Fruit fly (Drosophila melanogaster): ENCODE measurements around the gene rdgC.

The rdgC gene

dm6 chr3L:20299110-20299509 is 51.2 kb downstream of the rdgC start, which contains the start of gene SCCRO4:
SCCRO4 (plus strand) TSS chr3L:20299410.
- TF ChIP-seq CG8478 (optimal IDR thresholded peaks at IDR 0.05) (no peak), CTCF (optimal IDR thresholded peaks at IDR 0.05) (no peak)

DNA sequence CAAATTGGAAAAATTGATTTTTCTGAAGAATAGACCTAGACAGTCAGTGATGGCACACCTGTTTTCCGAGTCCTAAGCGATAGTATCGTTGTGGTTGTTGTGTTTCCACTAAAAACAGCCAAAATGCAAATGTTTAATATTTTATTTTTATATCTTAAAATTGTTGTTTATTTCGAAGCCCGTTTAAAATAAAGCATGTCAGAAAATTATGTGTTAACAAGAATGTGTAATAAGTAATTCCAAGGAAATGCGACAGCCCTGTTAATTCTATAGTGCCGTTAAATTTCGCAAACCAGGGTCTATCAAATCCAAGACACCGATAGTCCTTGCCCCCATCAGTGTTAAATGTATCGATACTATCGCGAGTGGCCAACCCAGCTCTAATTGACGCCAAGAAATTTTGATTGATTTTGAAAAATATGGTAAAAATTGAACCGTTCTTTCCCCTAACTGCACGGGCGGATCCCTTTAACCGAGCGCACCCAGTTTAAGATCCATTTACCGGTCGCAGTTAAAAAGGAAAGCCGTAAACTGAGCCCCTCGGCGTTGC is 54.3 kb downstream of the rdgC start, which contains the start of gene Pex23:
Pex23 (minus strand) TSS at position 61 of the 550 bp plus-strand sequence.
- peak in 1 of 2 experiments; percentile 38 for TF ChIP-seq CTCF (optimal IDR thresholded peaks at IDR 0.05)
- no peak for TF ChIP-seq CG8478 (optimal IDR thresholded peaks at IDR 0.05)

dm6 chr3L:20306142-20306541 is 58.3 kb downstream of the rdgC start, which contains the start of gene CG32225:
CG32225 (minus strand) TSS chr3L:20306283.
- no peak for TF ChIP-seq CG8478 (optimal IDR thresholded peaks at IDR 0.05)
- no peak for TF ChIP-seq CTCF (optimal IDR thresholded peaks at IDR 0.05)

dm6 chr3L:20309354-20309753 is 61.5 kb downstream of the rdgC start, which contains the start of gene polo:
polo (plus strand) TSS chr3L:20309654.
- TF ChIP-seq CTCF (optimal IDR thresholded peaks at IDR 0.05) (no peak), CG8478 (optimal IDR thresholded peaks at IDR 0.05) (no peak)

DNA sequence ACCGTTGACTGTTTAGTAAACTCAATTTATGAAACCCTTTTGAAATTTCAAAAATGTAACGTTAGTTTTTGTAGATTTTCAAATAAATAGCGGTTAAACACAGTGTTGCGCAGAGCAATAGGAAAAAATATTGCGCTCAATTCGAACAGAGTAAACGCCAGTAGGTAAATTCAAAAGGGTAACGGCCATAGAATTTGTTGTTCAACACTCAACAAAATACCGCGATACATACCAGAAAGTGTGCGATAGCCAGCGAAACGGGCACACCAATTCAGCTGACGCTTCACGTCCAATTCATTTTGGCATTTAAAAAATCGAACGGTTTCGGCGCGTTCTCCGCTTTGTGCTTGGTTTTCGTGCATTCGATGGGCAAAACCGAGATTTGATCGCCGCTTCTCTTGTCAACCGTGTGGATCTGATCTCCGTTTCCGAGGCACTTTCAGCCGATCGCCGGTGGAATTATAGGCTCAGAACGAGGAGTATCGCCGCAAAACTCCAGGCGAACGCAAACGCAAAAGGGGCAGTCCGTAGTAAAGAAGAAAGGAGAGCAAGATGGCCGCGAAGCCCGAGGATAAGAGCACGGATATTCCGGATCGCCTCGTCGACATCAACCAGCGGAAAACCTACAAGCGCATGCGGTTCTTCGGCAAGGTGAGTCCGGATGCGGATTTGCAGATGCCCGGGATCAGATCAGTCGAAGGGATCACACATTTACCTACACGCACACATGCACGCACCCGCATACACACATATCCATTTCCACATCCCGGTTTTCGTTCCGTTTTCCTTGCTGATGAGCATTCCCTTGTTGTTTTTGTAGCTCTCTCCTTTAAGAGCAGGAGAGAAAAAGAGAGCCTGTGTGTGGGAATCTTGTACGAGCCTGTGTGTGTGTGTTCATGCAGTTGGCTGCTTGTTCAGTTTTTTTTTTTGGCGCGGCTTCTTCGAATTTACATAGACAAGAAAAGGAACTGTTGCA is 62.2 kb downstream of the rdgC start:
- peak; percentile 38 to 43 for TF ChIP-seq CTCF (optimal IDR thresholded peaks at IDR 0.05)
- no peak for TF ChIP-seq CG8478 (optimal IDR thresholded peaks at IDR 0.05)

dm6 chr3L:20313469-20313868 is 65.6 kb downstream of the rdgC start, which contains the start of gene alphaSnap:
alphaSnap (plus strand) TSS chr3L:20313632.
- peak; percentile 54 to 59 for TF ChIP-seq CTCF (optimal IDR thresholded peaks at IDR 0.05)
- TF ChIP-seq CG8478 (optimal IDR thresholded peaks at IDR 0.05) = no peak

Data from S2 (cell line).